Fruit fly (Drosophila melanogaster): ENCODE data around the gene CG3457.

DNA sequence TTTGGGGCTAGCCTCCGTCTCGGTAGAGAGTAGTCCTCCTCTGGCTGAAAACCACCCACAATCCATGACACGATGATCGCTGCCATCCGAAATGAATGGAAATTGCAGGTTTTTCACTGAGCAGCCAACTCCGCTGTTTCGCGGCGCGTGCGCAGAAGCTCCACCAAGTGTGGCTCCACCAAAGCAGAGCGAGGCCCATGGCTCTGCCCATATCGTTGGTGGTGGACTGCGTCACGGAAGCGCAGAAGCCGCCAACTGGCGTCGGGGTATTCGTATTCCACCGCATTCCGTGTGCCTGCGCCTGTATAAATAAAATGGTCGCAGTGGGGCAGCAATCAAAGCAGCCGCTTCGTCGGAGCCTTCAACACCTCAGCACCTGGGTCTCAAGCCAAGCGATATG is 35.8 kb downstream of the CG3457 start, which contains the start of gene CG14052:
- TF ChIP-seq h (optimal IDR thresholded peaks at IDR 0.05) (no peak), insv (optimal IDR thresholded peaks at IDR 0.05) (no peak), psq (optimal IDR thresholded peaks at IDR 0.05) (no peak), Sin3A (optimal IDR thresholded peaks at IDR 0.05) (no peak), Myc (optimal IDR thresholded peaks at IDR 0.05) (no peak)
